Fruit fly (Drosophila melanogaster) S2 (cell line): Measurements from ENCODE around the gene Papst2.

Experiments used
- CG8478 ChIP-seq: fragments of >200 bp; optimal IDR thresholded peaks from 2 replicates; lab custom pipeline; 2018
- CTCF ChIP-seq, 2 experiments: fragments of >200 bp; optimal IDR thresholded peaks; 2 replicates each; lab custom pipeline; 2018

dm6 chr3L:17024095-17024639 lies 18.4 kb upstream of the Papst2 start, which contains the start of gene Fit2:
- TF ChIP-seq CTCF (optimal IDR thresholded peaks at IDR 0.05; lab: Kevin White, UChicago) = no peak
- TF ChIP-seq CG8478 (lab: Kevin White, UChicago) = no peak
